Worm (Caenorhabditis elegans) whole organism, midembryonic: ENCODE results near the gene nhr-277.

Experiments
- T22C8.4 ChIP-seq: fragments of 200-800 bp; sonication (Bioruptor generic); IDR thresholded peaks from 2 replicates; pipeline ENCODE4 v1.3.6; 2022; ENCODE audit warnings: missing genetic modification characterization, missing compliant biosample characterization
- cog-1 ChIP-seq: sonication (generic microtip); optimal IDR thresholded peaks from 2 replicates; lab custom pipeline; 2016; ENCODE audit warnings: missing genetic modification characterization, missing compliant biosample characterization
- flt-1 ChIP-seq: fragments of 200-800 bp; sonication (Bioruptor generic); IDR thresholded peaks from 2 replicates; pipeline ENCODE4 v1.3.6; 2022; ENCODE audit warnings: missing genetic modification characterization, missing compliant biosample characterization
- klf-2 ChIP-seq: fragments of 200-800 bp; sonication (Bioruptor generic); conservative IDR thresholded peaks from 2 replicates; pipeline ENCODE4 v1.3.6; 2022; ENCODE audit warnings: missing genetic modification reagents, missing genetic modification characterization, missing compliant biosample characterization
- med-1 ChIP-seq: sonication (generic microtip); optimal IDR thresholded peaks from 2 replicates; lab custom pipeline; 2017; ENCODE audit warnings: missing genetic modification characterization, mild to moderate bottlenecking, missing compliant biosample characterization, antibody characterized with exemption, missing genetic modification reagents; ENCODE audit not compliant: insufficient read depth
- ref-1 ChIP-seq: fragments of 200-800 bp; sonication (Bioruptor generic); conservative IDR thresholded peaks from 2 replicates; pipeline ENCODE4 v1.3.6; 2022; ENCODE audit warnings: missing genetic modification reagents, missing genetic modification characterization, missing compliant biosample characterization
- tab-1 ChIP-seq: fragments of 200-800 bp; sonication (Bioruptor generic); IDR thresholded peaks from 2 replicates; pipeline ENCODE4 v1.3.6; 2022; ENCODE audit warnings: missing genetic modification characterization, missing compliant biosample characterization
- ztf-23 ChIP-seq: fragments of 200-800 bp; sonication (Bioruptor generic); IDR thresholded peaks from 2 replicates; pipeline ENCODE4 v1.3.6; 2022; ENCODE audit warnings: missing genetic modification reagents, missing genetic modification characterization, missing compliant biosample characterization
- ztf-29 ChIP-seq: fragments of 200-800 bp; sonication (Bioruptor generic); IDR thresholded peaks from 2 replicates; pipeline ENCODE4 v1.3.6; 2022; ENCODE audit warnings: missing genetic modification reagents, missing genetic modification characterization, missing compliant biosample characterization

- TF ChIP-seq tab-1 (no peak), flt-1 (GFP tag; lab: Robert Waterston, UW) (0 out of 2 replicates have a peak, but pooled peaks have one; percentile 6), ztf-29 (GFP tag; lab: Robert Waterston, UW) (no peak), cog-1 (tag; lab: Kevin White, UChicago) (no peak), ref-1 (GFP tag; lab: Robert Waterston, UW) (no peak), ztf-23 (GFP tag; lab: Robert Waterston, UW) (peak; percentile 56; the same call in 1 of the 2 replicates), T22C8.4 (GFP tag; lab: Robert Waterston, UW) (no peak), klf-2 (no peak), med-1 (no peak)
Observed at ce11 chrIV:2774500-2774899, 31.7 kb downstream of the nhr-277 start.
